Fruit fly (Drosophila melanogaster) whole organism, embryonic: Measurements from ENCODE around the gene CG3795.

Experiments used
- Atf3 ChIP-seq: fragments of 200-800 bp; sonication (Bioruptor generic); optimal IDR thresholded peaks from 3 replicates; lab custom pipeline; 2016; ENCODE audit warnings: missing biosample characterization, missing genetic modification characterization
- B-H2 ChIP-seq: fragments of 200-800 bp; sonication (Bioruptor generic); optimal IDR thresholded peaks from 2 replicates; lab custom pipeline; 2018; ENCODE audit warnings: missing biosample characterization, mild to moderate bottlenecking, missing genetic modification characterization
- BtbVII ChIP-seq: fragments of 200-800 bp; sonication (Bioruptor generic); optimal IDR thresholded peaks from 3 replicates; lab custom pipeline; 2017; ENCODE audit warnings: missing biosample characterization, mild to moderate bottlenecking, missing genetic modification characterization
- CG10147 ChIP-seq: fragments of 200-800 bp; sonication (Bioruptor generic); optimal IDR thresholded peaks from 2 replicates; lab custom pipeline; 2019; ENCODE audit warnings: missing biosample characterization, mild to moderate bottlenecking, missing genetic modification characterization, moderate library complexity
- CG10321 ChIP-seq: fragments of 200-800 bp; sonication (Bioruptor generic); IDR thresholded peaks from 2 replicates; pipeline ENCODE4 v1.3.6; 2022; ENCODE audit warnings: missing biosample characterization, missing genetic modification characterization
- CG11456 ChIP-seq: fragments of 200-800 bp; sonication (Bioruptor generic); IDR thresholded peaks from 3 replicates; pipeline ENCODE4 v1.3.6; 2022; ENCODE audit warnings: missing biosample characterization, missing genetic modification characterization
- CG11504 ChIP-seq: fragments of 200-800 bp; sonication (Bioruptor generic); optimal IDR thresholded peaks from 3 replicates; lab custom pipeline; 2019; ENCODE audit warnings: missing biosample characterization, mild to moderate bottlenecking, missing genetic modification characterization, moderate library complexity
- CG11695 ChIP-seq: fragments of 200-800 bp; sonication (Bioruptor generic); IDR thresholded peaks from 3 replicates; pipeline ENCODE4 v1.3.6; 2022; ENCODE audit warnings: missing biosample characterization, missing genetic modification characterization
- CG11696 ChIP-seq: fragments of 200-800 bp; sonication (Bioruptor generic); IDR thresholded peaks from 2 replicates; pipeline ENCODE4 v1.3.6; 2022; ENCODE audit warnings: missing biosample characterization, missing genetic modification characterization
- CG15479 ChIP-seq: fragments of 200-800 bp; sonication (Bioruptor generic); optimal IDR thresholded peaks from 3 replicates; lab custom pipeline; 2019; ENCODE audit warnings: missing biosample characterization, mild to moderate bottlenecking, missing genetic modification characterization, moderate library complexity
- CG17361 ChIP-seq: fragments of 200-800 bp; sonication (Bioruptor generic); IDR thresholded peaks from 3 replicates; pipeline ENCODE4 v1.3.6; 2022; ENCODE audit warnings: missing biosample characterization, missing genetic modification characterization
- CG2678 ChIP-seq: fragments of 200-800 bp; sonication (Bioruptor generic); optimal IDR thresholded peaks from 3 replicates; lab custom pipeline; 2019; ENCODE audit warnings: missing biosample characterization, mild to moderate bottlenecking, missing genetic modification characterization, moderate library complexity
- CG3281 ChIP-seq: fragments of 200-800 bp; sonication (Bioruptor generic); optimal IDR thresholded peaks from 3 replicates; lab custom pipeline; 2017; ENCODE audit warnings: missing biosample characterization, mild to moderate bottlenecking, missing genetic modification characterization
- CG4617 ChIP-seq: fragments of 200-800 bp; sonication (Bioruptor generic); optimal IDR thresholded peaks from 3 replicates; lab custom pipeline; 2016; ENCODE audit warnings: missing biosample characterization, missing genetic modification characterization, borderline replicate concordance
- CG4854 ChIP-seq: fragments of 200-800 bp; sonication (Bioruptor generic); optimal IDR thresholded peaks from 2 replicates; lab custom pipeline; 2016; ENCODE audit warnings: missing biosample characterization, missing genetic modification characterization, inconsistent platforms
- CG7357 ChIP-seq: fragments of 200-800 bp; sonication (Bioruptor generic); IDR thresholded peaks from 3 replicates; pipeline ENCODE4 v1.3.6; 2022; ENCODE audit warnings: missing biosample characterization, missing genetic modification characterization
- CG7372 ChIP-seq: fragments of 200-800 bp; sonication (Bioruptor generic); IDR thresholded peaks from 2 replicates; pipeline ENCODE4 v1.3.6; 2022; ENCODE audit warnings: missing biosample characterization, missing genetic modification characterization
- CG7556 ChIP-seq: fragments of 200-800 bp; sonication (Bioruptor generic); optimal IDR thresholded peaks from 2 replicates; lab custom pipeline; 2017; ENCODE audit warnings: missing biosample characterization, mild to moderate bottlenecking, missing genetic modification characterization
- CG8281 ChIP-seq: fragments of 200-800 bp; sonication (Bioruptor generic); optimal IDR thresholded peaks from 2 replicates; lab custom pipeline; 2018; ENCODE audit warnings: missing biosample characterization, mild to moderate bottlenecking, missing genetic modification characterization, moderate library complexity
- CG9727 ChIP-seq: fragments of 200-800 bp; sonication (Bioruptor generic); optimal IDR thresholded peaks from 3 replicates; lab custom pipeline; 2017; ENCODE audit warnings: missing biosample characterization, mild to moderate bottlenecking, missing genetic modification characterization
- Deaf1 ChIP-seq: fragments of 200-800 bp; optimal IDR thresholded peaks from 3 replicates; lab custom pipeline; 2019; ENCODE audit warnings: missing biosample characterization, mild to moderate bottlenecking, missing genetic modification characterization, moderate library complexity
- Ets65A ChIP-seq: fragments of 200-800 bp; sonication (Bioruptor generic); peaks from one replicate; lab custom pipeline; 2016; ENCODE audit warnings: missing biosample characterization, missing genetic modification characterization
- Gsc ChIP-seq: fragments of 200-800 bp; sonication (Bioruptor generic); IDR thresholded peaks from 2 replicates; pipeline ENCODE4 v1.3.6; 2022; ENCODE audit warnings: missing biosample characterization, missing genetic modification characterization
- Med ChIP-seq: fragments of 200-800 bp; sonication (Bioruptor generic); peaks from one replicate; lab custom pipeline; 2016; ENCODE audit warnings: missing biosample characterization, missing genetic modification characterization, mild to moderate bottlenecking, inconsistent platforms, moderate library complexity
- Nf-YC ChIP-seq: fragments of 200-800 bp; optimal IDR thresholded peaks from 3 replicates; lab custom pipeline; 2019; ENCODE audit warnings: missing biosample characterization, mild to moderate bottlenecking, missing genetic modification characterization, moderate library complexity
- Opbp ChIP-seq: fragments of 200-800 bp; sonication (Bioruptor generic); IDR thresholded peaks from 3 replicates; pipeline ENCODE4 v1.3.6; 2022; ENCODE audit warnings: missing biosample characterization, missing genetic modification characterization; ENCODE audit not compliant: partially characterized antibody
- TFAM ChIP-seq: fragments of 200-800 bp; sonication (Bioruptor generic); optimal IDR thresholded peaks from 2 replicates; lab custom pipeline; 2017; ENCODE audit warnings: missing biosample characterization, missing genetic modification characterization, inconsistent platforms
- Taf1 ChIP-seq: fragments of 200-800 bp; sonication (Bioruptor generic); IDR thresholded peaks from 2 replicates; pipeline ENCODE4 v1.3.6; 2022; ENCODE audit warnings: missing biosample characterization, missing genetic modification characterization
- ap ChIP-seq: fragments of 200-800 bp; sonication (Bioruptor generic); IDR thresholded peaks from 2 replicates; pipeline ENCODE4 v1.3.6; 2022; ENCODE audit warnings: missing biosample characterization, missing genetic modification characterization
- bab2 ChIP-seq: fragments of 200-800 bp; sonication (Bioruptor generic); optimal IDR thresholded peaks from 2 replicates; lab custom pipeline; 2016; ENCODE audit warnings: missing biosample characterization, missing genetic modification characterization
- br ChIP-seq: fragments of >200 bp; optimal IDR thresholded peaks from 2 replicates; lab custom pipeline; 2017
- cg ChIP-seq: fragments of 200-800 bp; sonication (Bioruptor generic); optimal IDR thresholded peaks from 3 replicates; lab custom pipeline; 2019; ENCODE audit warnings: missing biosample characterization, mild to moderate bottlenecking, missing genetic modification characterization, moderate library complexity
- cwo ChIP-seq: fragments of 200-800 bp; sonication (Bioruptor generic); optimal IDR thresholded peaks from 3 replicates; lab custom pipeline; 2017; ENCODE audit warnings: missing biosample characterization, missing genetic modification characterization, mild to moderate bottlenecking, moderate library complexity, missing genetic modification reagents
- dmrt99B ChIP-seq: fragments of 200-800 bp; sonication (Bioruptor generic); optimal IDR thresholded peaks from 2 replicates; lab custom pipeline; 2018; ENCODE audit warnings: missing biosample characterization, mild to moderate bottlenecking, missing genetic modification characterization, moderate library complexity
- ftz-f1 ChIP-seq: fragments of 200-800 bp; sonication (Bioruptor generic); optimal IDR thresholded peaks from 2 replicates; lab custom pipeline; 2016; ENCODE audit warnings: missing biosample characterization, missing genetic modification characterization
- ind ChIP-seq: fragments of 200-800 bp; sonication (Bioruptor generic); optimal IDR thresholded peaks from 3 replicates; lab custom pipeline; 2016; ENCODE audit warnings: missing biosample characterization, missing genetic modification characterization
- ken ChIP-seq: fragments of 200-800 bp; sonication (Bioruptor generic); IDR thresholded peaks from 3 replicates; pipeline ENCODE4 v1.3.6; 2022; ENCODE audit warnings: missing biosample characterization, missing genetic modification characterization
- lmd ChIP-seq: fragments of 200-800 bp; sonication (Bioruptor generic); IDR thresholded peaks from 2 replicates; pipeline ENCODE4 v1.3.6; 2022; ENCODE audit warnings: missing biosample characterization, missing genetic modification characterization
- ro ChIP-seq: fragments of 200-800 bp; sonication (Bioruptor generic); IDR thresholded peaks from 2 replicates; pipeline ENCODE4 v1.3.6; 2022; ENCODE audit warnings: missing biosample characterization, missing genetic modification characterization
- row ChIP-seq: fragments of 200-800 bp; sonication (Bioruptor generic); IDR thresholded peaks from 3 replicates; pipeline ENCODE4 v1.3.6; 2022; ENCODE audit warnings: missing biosample characterization, missing genetic modification characterization
- sens ChIP-seq: fragments of 200-800 bp; sonication (Bioruptor generic); peaks from one replicate; lab custom pipeline; 2016; ENCODE audit warnings: missing biosample characterization, missing genetic modification characterization
- tna ChIP-seq: fragments of 200-800 bp; sonication (Bioruptor generic); IDR thresholded peaks from 2 replicates; pipeline ENCODE4 v1.3.6; 2022; ENCODE audit warnings: missing biosample characterization, missing genetic modification characterization; ENCODE audit not compliant: partially characterized antibody
- ttk ChIP-seq: fragments of 200-800 bp; sonication (Bioruptor generic); IDR thresholded peaks from 2 replicates; pipeline ENCODE4 v2.1.2; 2022; ENCODE audit warnings: missing biosample characterization, missing genetic modification characterization
- wek ChIP-seq: fragments of 200-800 bp; sonication (Bioruptor generic); optimal IDR thresholded peaks from 3 replicates; lab custom pipeline; 2018; ENCODE audit warnings: missing biosample characterization, mild to moderate bottlenecking, missing genetic modification characterization, moderate library complexity
- z ChIP-seq: fragments of 200-800 bp; sonication (Bioruptor generic); IDR thresholded peaks from 3 replicates; pipeline ENCODE4 v1.3.6; 2022; ENCODE audit warnings: missing biosample characterization, missing genetic modification characterization
- zfh1 ChIP-seq: fragments of 200-800 bp; sonication (Bioruptor generic); IDR thresholded peaks from 3 replicates; pipeline ENCODE4 v1.3.6; 2022; ENCODE audit warnings: missing biosample characterization, missing genetic modification characterization

CG3795 gene

dm6 chrX:1753938-1754566 lies 44.1 kb upstream of the CG3795 start, which contains the start of gene Scgdelta (continued):
- TF ChIP-seq z (GFP tag; lab: Robert Waterston, UW) (peak; percentile 89), ftz-f1 (GFP tag; lab: Kevin White, UChicago) (peak; percentile 31), bab2 (GFP tag; lab: Kevin White, UChicago) (no peak), Nf-YC (peak; percentile 89), ttk (GFP tag; lab: Robert Waterston, UW) (no peak)

- TF ChIP-seq CG4617 (GFP tag; lab: Kevin White, UChicago) (no peak), CG15479 (GFP tag; lab: Kevin White, UChicago) (no peak), Atf3 (no peak), CG7372 (GFP tag; lab: Robert Waterston, UW) (no peak), z (GFP tag; lab: Robert Waterston, UW) (peak; percentile 45; the same call in 1 of the 3 replicates), TFAM (GFP tag; lab: Kevin White, UChicago) (no peak), Deaf1 (tag; lab: Kevin White, UChicago) (peak; percentile 91), Nf-YC (peak; percentile 84), wek (GFP tag; lab: Kevin White, UChicago) (no peak), Med (peak; percentile 44), lmd (GFP tag; lab: Robert Waterston, UW) (no peak)
These were observed 25.1 kb upstream of the CG3795 start for dm6 chrX:1735083-1735482.

- TF ChIP-seq Ets65A (GFP tag; lab: Kevin White, UChicago) = peak; percentile 39
- no peak for TF ChIP-seq br (lab: Kevin White, UChicago)
- TF ChIP-seq, all 482 proteins: peak for 1
These were observed 4.9 kb upstream of the CG3795 start for dm6 chrX:1714874-1715273.

dm6 chrX:1705929-1706328 lies 4.1 kb downstream of the CG3795 start:
- TF ChIP-seq cwo (GFP tag; lab: Kevin White, UChicago) (peak; percentile 8), CG7357 (GFP tag; lab: Robert Waterston, UW) (no peak), ken (GFP tag; lab: Robert Waterston, UW) (no peak), CG11456 (GFP tag; lab: Robert Waterston, UW) (no peak), Gsc (no peak), ap (GFP tag; lab: Robert Waterston, UW) (no peak), ro (GFP tag; lab: Robert Waterston, UW) (no peak), Taf1 (GFP tag; lab: Robert Waterston, UW) (no peak), CG7556 (GFP tag; lab: Kevin White, UChicago) (peak; percentile 23), sens (GFP tag; lab: Kevin White, UChicago) (peak; percentile 53), tna (GFP tag; lab: Robert Waterston, UW) (no peak), dmrt99B (tag; lab: Kevin White, UChicago) (peak; percentile 6), CG11696 (GFP tag; lab: Robert Waterston, UW) (0 out of 2 replicates have a peak, but pooled peaks have one; percentile 40), CG2678 (peak; percentile 44), CG17361 (GFP tag; lab: Robert Waterston, UW) (no peak), zfh1 (no peak), cg (peak; percentile 15), CG10321 (GFP tag; lab: Robert Waterston, UW) (no peak), CG11695 (0 out of 3 replicates have a peak, but pooled peaks have one; percentile 33), CG8281 (no peak), CG3281 (GFP tag; lab: Kevin White, UChicago) (no peak), Opbp (GFP tag; lab: Robert Waterston, UW) (no peak), ind (GFP tag; lab: Kevin White, UChicago) (no peak), CG4854 (no peak), CG10147 (GFP tag; lab: Kevin White, UChicago) (no peak), row (GFP tag; lab: Robert Waterston, UW) (peak; percentile 51), B-H2 (GFP tag; lab: Kevin White, UChicago) (no peak), CG11504 (tag; lab: Kevin White, UChicago) (peak; percentile 33), CG9727 (GFP tag; lab: Kevin White, UChicago) (peak; percentile 5), BtbVII (no peak)
